Worm (Caenorhabditis elegans) whole organism, late embryonic: ENCODE results near the gene F14F8.9.

Experiments used
- K09A11.1 ChIP-seq: sonication (generic microtip); optimal IDR thresholded peaks from 2 replicates; lab custom pipeline; 2017; ENCODE audit warnings: antibody characterized with exemption, mild to moderate bottlenecking, missing genetic modification characterization, missing compliant biosample characterization; ENCODE audit not compliant: insufficient read depth
- T23F11.4 ChIP-seq: fragments of 200-800 bp; sonication (Bioruptor generic); optimal IDR thresholded peaks from 2 replicates; lab custom pipeline; 2018; ENCODE audit warnings: mild to moderate bottlenecking, missing genetic modification characterization, missing compliant biosample characterization
- ceh-19 ChIP-seq: fragments of 200-800 bp; sonication (Bioruptor generic); optimal IDR thresholded peaks from 2 replicates; lab custom pipeline; 2018; ENCODE audit warnings: mild to moderate bottlenecking, missing genetic modification characterization, missing compliant biosample characterization
- ceh-24 ChIP-seq: sonication (generic microtip); optimal IDR thresholded peaks from 2 replicates; lab custom pipeline; 2016; ENCODE audit warnings: mild to moderate bottlenecking, missing genetic modification characterization, missing compliant biosample characterization
- ceh-31 ChIP-seq: sonication (generic microtip); optimal IDR thresholded peaks from 2 replicates; lab custom pipeline; 2016; ENCODE audit warnings: missing genetic modification characterization, missing compliant biosample characterization
- ceh-48 ChIP-seq: sonication (generic microtip); optimal IDR thresholded peaks from 2 replicates; lab custom pipeline; 2016; ENCODE audit warnings: missing genetic modification characterization, inconsistent platforms, missing compliant biosample characterization
- ceh-9 ChIP-seq: sonication (generic microtip); optimal IDR thresholded peaks from 2 replicates; lab custom pipeline; 2016; ENCODE audit warnings: mild to moderate bottlenecking, missing genetic modification characterization, inconsistent platforms, missing compliant biosample characterization
- dmd-4 ChIP-seq: sonication (generic microtip); optimal IDR thresholded peaks from 2 replicates; lab custom pipeline; 2016; ENCODE audit warnings: borderline replicate concordance, missing genetic modification characterization, missing compliant biosample characterization
- dve-1 ChIP-seq: sonication (generic microtip); optimal IDR thresholded peaks from 2 replicates; lab custom pipeline; 2017; ENCODE audit warnings: antibody characterized with exemption, mild to moderate bottlenecking, missing genetic modification characterization, missing compliant biosample characterization
- elt-2 ChIP-seq: sonication (generic microtip); optimal IDR thresholded peaks from 2 replicates; lab custom pipeline; 2016; ENCODE audit warnings: missing genetic modification reagents, missing genetic modification characterization, missing compliant biosample characterization
- eyg-1 ChIP-seq: sonication (generic microtip); optimal IDR thresholded peaks from 2 replicates; lab custom pipeline; 2016; ENCODE audit warnings: missing genotype, missing genetic modification characterization, missing compliant biosample characterization
- fkh-10 ChIP-seq: fragments of 150-350 bp; optimal IDR thresholded peaks from 2 replicates; lab custom pipeline; 2014; ENCODE audit warnings: missing biosample characterization, missing genetic modification reagents, missing genetic modification characterization
- gmeb-2 ChIP-seq: sonication (generic microtip); optimal IDR thresholded peaks from 2 replicates; lab custom pipeline; 2016; ENCODE audit warnings: missing genetic modification characterization, inconsistent platforms, missing compliant biosample characterization
- hlh-13 ChIP-seq: fragments of 200-800 bp; sonication (Bioruptor generic); optimal IDR thresholded peaks from 2 replicates; lab custom pipeline; 2018; ENCODE audit warnings: mild to moderate bottlenecking, missing genetic modification characterization, missing compliant biosample characterization
- hlh-15 ChIP-seq: sonication (generic microtip); optimal IDR thresholded peaks from 2 replicates; lab custom pipeline; 2016; ENCODE audit warnings: missing genetic modification characterization, missing compliant biosample characterization
- hlh-30 ChIP-seq: sonication (generic microtip); optimal IDR thresholded peaks from 2 replicates; lab custom pipeline; 2017; ENCODE audit warnings: antibody characterized with exemption, missing genetic modification characterization, missing compliant biosample characterization; ENCODE audit not compliant: insufficient read depth
- hlh-8 ChIP-seq: sonication (generic microtip); optimal IDR thresholded peaks from 2 replicates; lab custom pipeline; 2016; ENCODE audit warnings: missing genotype, missing genetic modification characterization, missing compliant biosample characterization
- lim-6 ChIP-seq: sonication (generic microtip); optimal IDR thresholded peaks from 2 replicates; lab custom pipeline; 2016; ENCODE audit warnings: missing genetic modification characterization, missing compliant biosample characterization
- nhr-11 ChIP-seq: fragments of 150-350 bp; optimal IDR thresholded peaks from 2 replicates; lab custom pipeline; 2014; ENCODE audit warnings: missing biosample characterization, missing genetic modification characterization
- nhr-232 ChIP-seq: sonication (generic microtip); optimal IDR thresholded peaks from 2 replicates; lab custom pipeline; 2016; ENCODE audit warnings: missing genetic modification characterization, missing compliant biosample characterization
- pag-3 ChIP-seq: sonication (generic microtip); optimal IDR thresholded peaks from 2 replicates; lab custom pipeline; 2016; ENCODE audit warnings: missing compliant biosample characterization, missing genetic modification characterization, borderline replicate concordance
- pros-1 ChIP-seq: fragments of 150-350 bp; optimal IDR thresholded peaks from 2 replicates; lab custom pipeline; 2014; ENCODE audit warnings: missing biosample characterization, missing genetic modification reagents, missing genetic modification characterization
- sdc-2 ChIP-seq: sonication (generic microtip); optimal IDR thresholded peaks from 2 replicates; lab custom pipeline; 2016; ENCODE audit warnings: missing genotype, missing genetic modification characterization, missing compliant biosample characterization
- sox-4 ChIP-seq: sonication (generic microtip); optimal IDR thresholded peaks from 2 replicates; lab custom pipeline; 2017; ENCODE audit warnings: mild to moderate bottlenecking, missing genetic modification characterization, inconsistent platforms, missing compliant biosample characterization
- unc-42 ChIP-seq: sonication (generic microtip); optimal IDR thresholded peaks from 2 replicates; lab custom pipeline; 2016; ENCODE audit warnings: missing genotype, missing genetic modification characterization, missing compliant biosample characterization
- unc-55 ChIP-seq: sonication (generic microtip); optimal IDR thresholded peaks from 2 replicates; lab custom pipeline; 2017; ENCODE audit warnings: missing biosample characterization, missing genetic modification reagents, missing genetic modification characterization
- zip-5 ChIP-seq: sonication (generic microtip); optimal IDR thresholded peaks from 2 replicates; lab custom pipeline; 2016; ENCODE audit warnings: missing genetic modification characterization, missing compliant biosample characterization

F14F8.9 gene

ce11 chrV:16640366-16640765 lies 28.0 kb downstream of the F14F8.9 start:
- TF ChIP-seq lim-6 (tag; lab: Kevin White, UChicago): no peak
- no peak for TF ChIP-seq ceh-48 (tag; lab: Kevin White, UChicago)
- TF ChIP-seq unc-55 (GFP tag; lab: Kevin White, UChicago): no peak
- no peak for TF ChIP-seq elt-2 (tag; lab: Kevin White, UChicago)
- no peak for TF ChIP-seq K09A11.1 (tag; lab: Kevin White, UChicago)
- no peak for TF ChIP-seq ceh-31 (tag; lab: Kevin White, UChicago)
- no peak for TF ChIP-seq ceh-9 (tag; lab: Kevin White, UChicago)
- no peak for TF ChIP-seq ceh-19
- TF ChIP-seq unc-42 (tag; lab: Kevin White, UChicago): no peak
- TF ChIP-seq dmd-4 (tag; lab: Kevin White, UChicago): no peak

DNA sequence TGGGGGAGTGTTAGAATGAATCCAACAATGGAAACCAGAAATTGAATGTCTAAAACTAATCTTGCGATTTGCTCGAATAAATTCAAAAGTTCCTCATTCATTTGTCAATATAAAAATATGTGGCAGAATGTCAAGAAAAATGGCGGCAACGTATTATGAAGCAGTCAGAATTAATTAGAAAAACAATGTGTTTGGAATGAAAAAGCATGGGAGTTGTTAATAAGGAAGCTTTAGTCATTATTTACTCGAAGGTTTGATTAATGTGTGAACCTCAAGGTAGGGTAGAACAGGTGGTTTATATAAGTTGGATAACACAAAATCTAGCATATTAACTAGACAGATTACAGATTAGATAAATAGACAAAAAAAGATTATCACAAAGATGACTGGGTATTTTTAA lies 30.2 kb downstream of the F14F8.9 start, which contains the start of gene srw-76:
srw-76 (minus strand) TSS at position 101 of the 400 bp plus-strand sequence.
- no peak for TF ChIP-seq fkh-10 (GFP tag; lab: Kevin White, UChicago)
- TF ChIP-seq, all 69 proteins: peak for 0

DNA sequence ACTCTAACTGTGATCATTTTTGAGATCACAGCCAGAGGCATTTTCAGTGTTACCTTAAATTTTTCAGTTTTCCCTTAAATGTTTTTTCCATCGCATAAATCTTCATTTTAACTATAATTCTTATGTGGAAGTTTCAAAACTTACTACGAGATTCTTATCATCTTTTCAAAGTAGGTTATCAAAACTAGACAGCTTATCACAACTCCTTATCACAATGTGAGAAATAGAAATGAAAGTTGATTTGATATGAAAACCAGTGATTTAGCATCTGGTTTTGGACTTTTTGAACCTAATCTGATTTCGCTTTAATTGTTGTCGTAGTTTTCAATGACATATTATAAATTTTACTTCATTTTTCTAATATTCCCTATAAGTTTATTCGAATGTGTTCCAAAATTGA lies 32.5 kb downstream of the F14F8.9 start, which contains the start of gene mltn-11:
mltn-11 (plus strand) TSS at position 276 of the 400 bp plus-strand sequence.
- peak; percentile 76 for TF ChIP-seq elt-2 (tag; lab: Kevin White, UChicago)
- TF ChIP-seq sdc-2 (tag; lab: Kevin White, UChicago): no peak
- TF ChIP-seq, all 69 proteins: peak for 1

ce11 chrV:16629600-16629999 lies 38.8 kb downstream of the F14F8.9 start, which contains the start of gene srd-21:
TSS of gene srd-21 (plus strand) at chrV:16629900.
- TF ChIP-seq pag-3 (tag; lab: Kevin White, UChicago) (no peak), hlh-13 (GFP tag; lab: Kevin White, UChicago) (no peak), fkh-10 (GFP tag; lab: Kevin White, UChicago) (no peak), dve-1 (tag; lab: Kevin White, UChicago) (no peak), zip-5 (tag; lab: Kevin White, UChicago) (no peak), ceh-24 (no peak), hlh-30 (tag; lab: Kevin White, UChicago) (no peak), lim-6 (tag; lab: Kevin White, UChicago) (no peak), nhr-11 (tag; lab: Kevin White, UChicago) (no peak), gmeb-2 (tag; lab: Kevin White, UChicago) (no peak), sdc-2 (tag; lab: Kevin White, UChicago) (no peak), hlh-8 (tag; lab: Kevin White, UChicago) (no peak)

DNA sequence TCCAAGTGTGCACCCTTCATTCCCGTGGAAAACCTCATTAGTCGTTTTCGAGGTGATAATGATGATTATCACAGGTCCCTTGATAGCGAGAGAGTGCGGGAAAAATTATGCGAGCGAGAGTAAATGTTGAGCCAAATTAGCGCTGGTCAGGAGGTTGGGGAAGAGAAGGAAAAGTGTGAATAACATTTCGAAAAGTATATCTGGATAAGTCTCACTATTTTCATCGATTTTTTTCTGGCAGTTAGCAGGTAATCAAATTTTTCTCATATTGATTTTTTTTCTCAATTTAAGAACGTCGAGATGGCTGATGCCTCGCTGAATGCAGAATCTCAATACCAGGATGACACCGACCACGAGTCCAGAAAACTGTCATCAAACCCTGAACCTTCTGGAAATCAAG lies 39.4 kb downstream of the F14F8.9 start, which contains the start of gene W06G6.2:
W06G6.2 (plus strand) TSS at position 301 of the 400 bp plus-strand sequence.
- TF ChIP-seq nhr-232 (tag; lab: Kevin White, UChicago) (no peak), fkh-10 (GFP tag; lab: Kevin White, UChicago) (no peak), sox-4 (tag; lab: Kevin White, UChicago) (no peak), sdc-2 (tag; lab: Kevin White, UChicago) (peak; percentile 62)

DNA sequence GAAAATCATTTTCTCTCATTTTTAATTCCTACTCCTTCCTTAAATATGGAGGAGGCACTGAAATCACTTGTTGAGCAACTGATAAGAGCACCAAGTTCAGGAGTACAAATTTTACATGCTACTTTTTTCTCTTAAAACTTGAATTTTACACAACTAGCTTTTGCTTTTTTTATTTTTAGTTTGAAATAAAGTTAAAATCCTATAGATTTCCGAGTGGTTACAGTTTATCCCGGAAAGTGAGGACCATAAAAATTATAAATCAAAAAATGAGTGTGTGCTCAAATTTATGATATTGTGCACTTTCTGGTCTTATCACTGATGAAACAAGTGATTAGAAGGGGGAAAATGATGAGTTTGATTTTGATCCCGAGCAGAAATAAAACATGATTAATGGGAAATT lies 40.4 kb downstream of the F14F8.9 start, which contains the start of gene oac-53:
oac-53 (minus strand) TSS at position 9 of the 400 bp plus-strand sequence.
- TF ChIP-seq hlh-15 (tag; lab: Kevin White, UChicago) (no peak), elt-2 (tag; lab: Kevin White, UChicago) (peak; percentile 32)

DNA sequence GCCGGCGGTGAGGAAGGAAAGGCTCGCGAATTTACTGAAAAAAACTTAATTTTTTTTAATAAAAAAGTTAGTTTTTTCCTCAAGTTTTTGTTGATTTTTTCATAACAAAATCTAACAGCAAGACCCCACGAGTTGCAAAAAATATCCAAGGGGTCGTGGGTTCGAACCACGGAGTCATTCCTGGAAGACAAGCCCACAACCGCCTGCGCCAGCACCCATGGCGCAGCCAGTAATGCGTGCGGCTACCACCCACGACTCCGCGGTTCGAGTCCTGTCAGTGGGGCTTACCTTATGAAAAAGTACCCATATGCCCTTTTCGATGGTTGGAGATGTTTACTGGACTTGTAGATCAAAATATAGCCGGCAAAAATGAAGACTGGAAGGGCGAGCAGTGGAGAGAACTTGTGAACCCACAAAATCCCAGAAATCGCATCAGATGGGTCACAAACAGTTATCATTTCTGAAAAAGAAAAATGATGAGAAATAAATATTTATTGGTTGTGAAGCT lies 45.6 kb downstream of the F14F8.9 start, which contains the start of gene Y70C5A.2:
Y70C5A.2 (minus strand) TSS at position 458 of the 508 bp plus-strand sequence.
- TF ChIP-seq T23F11.4 (no peak), pros-1 (tag; lab: Kevin White, UChicago) (no peak), pag-3 (tag; lab: Kevin White, UChicago) (peak; percentile 82), eyg-1 (no peak)
